Worm (Caenorhabditis elegans) whole organism, L1 larva: ENCODE results near the gene H17B01.5.
A peak's percentile ranks its signal among the peaks of the same experiment; 100 is the strongest.

ENCODE experiments used
- C16A3.4 ChIP-seq: fragments of 150-350 bp; optimal IDR thresholded peaks from 2 replicates; lab custom pipeline; 2014; ENCODE audit warnings: missing biosample characterization, missing genetic modification characterization
- alr-1 ChIP-seq: fragments of 200-800 bp; sonication (Bioruptor generic); optimal IDR thresholded peaks from 2 replicates; lab custom pipeline; 2018; ENCODE audit warnings: borderline replicate concordance, mild to moderate bottlenecking, missing genetic modification characterization, missing compliant biosample characterization
- aly-2 ChIP-seq: fragments of 150-350 bp; optimal IDR thresholded peaks from 2 replicates; lab custom pipeline; 2014; ENCODE audit warnings: missing biosample characterization, missing genetic modification characterization
- blmp-1 ChIP-seq: fragments of 150-350 bp; optimal IDR thresholded peaks from 2 replicates; lab custom pipeline; 2014; ENCODE audit warnings: missing biosample characterization, missing genetic modification characterization
- ceh-82 ChIP-seq, 3 experiments: fragments of 150-350 bp in 1 of 3; sonication (generic microtip) in 2 of 3; optimal IDR thresholded peaks; 2 replicates each; lab custom pipeline; 2014 to 2017; ENCODE audit warnings: missing biosample characterization in 3 of 3, missing genetic modification characterization in 3 of 3
- ceh-90 ChIP-seq: sonication (generic microtip); optimal IDR thresholded peaks from 2 replicates; lab custom pipeline; 2016; ENCODE audit warnings: missing genetic modification characterization, missing compliant biosample characterization
- dpl-1 ChIP-seq, 3 experiments: fragments of 150-350 bp in 2 of 3; sonication (generic microtip) in 1 of 3; optimal IDR thresholded peaks; 2 replicates each; lab custom pipeline; 2014 to 2017; ENCODE audit warnings: missing biosample characterization in 3 of 3, missing genetic modification characterization in 3 of 3, missing genetic modification reagents in 3 of 3
- dsc-1 ChIP-seq: sonication (generic microtip); optimal IDR thresholded peaks from 2 replicates; lab custom pipeline; 2016; ENCODE audit warnings: mild to moderate bottlenecking, missing genetic modification characterization, missing compliant biosample characterization
- egl-13 ChIP-seq: sonication (generic microtip); optimal IDR thresholded peaks from 2 replicates; lab custom pipeline; 2016; ENCODE audit warnings: missing genotype, missing genetic modification reagents, missing genetic modification characterization, missing compliant biosample characterization
- egl-27 ChIP-seq, 2 experiments: fragments of 150-350 bp in 1 of 2; sonication (generic microtip); optimal IDR thresholded peaks; 3 replicates each; lab custom pipeline; 2017 to 2018; ENCODE audit warnings: missing biosample characterization in 2 of 2, missing genetic modification characterization in 2 of 2, missing genetic modification reagents in 2 of 2
- elt-3 ChIP-seq, 6 experiments: fragments of 150-350 bp in 1 of 6; sonication (generic microtip); optimal IDR thresholded peaks; 2 replicates each; lab custom pipeline; 2017 to 2018; ENCODE audit warnings: missing biosample characterization in 6 of 6, missing genetic modification characterization in 6 of 6, inconsistent platforms in 1 of 6
- fkh-10 ChIP-seq: sonication (generic microtip); optimal IDR thresholded peaks from 2 replicates; lab custom pipeline; 2017; ENCODE audit warnings: missing biosample characterization, missing genetic modification reagents, missing genetic modification characterization
- fkh-4 ChIP-seq: sonication (generic microtip); optimal IDR thresholded peaks from 2 replicates; lab custom pipeline; 2016; ENCODE audit warnings: missing compliant biosample characterization, missing genetic modification characterization, borderline replicate concordance
- fkh-8 ChIP-seq: sonication (generic microtip); optimal IDR thresholded peaks from 2 replicates; lab custom pipeline; 2016; ENCODE audit warnings: mild to moderate bottlenecking, missing genetic modification characterization, missing compliant biosample characterization
- fos-1 ChIP-seq: fragments of 150-350 bp; optimal IDR thresholded peaks from 2 replicates; lab custom pipeline; 2014; ENCODE audit warnings: missing biosample characterization, missing genetic modification characterization
- grh-1 ChIP-seq: fragments of 200-800 bp; sonication (Bioruptor generic); IDR thresholded peaks from 2 replicates; pipeline ENCODE4 v1.3.6; 2022; ENCODE audit warnings: missing genetic modification reagents, missing genetic modification characterization, missing compliant biosample characterization
- hlh-17 ChIP-seq: fragments of 200-800 bp; sonication (Bioruptor generic); optimal IDR thresholded peaks from 2 replicates; lab custom pipeline; 2018; ENCODE audit warnings: missing genetic modification characterization, mild to moderate bottlenecking, missing compliant biosample characterization, moderate library complexity, borderline replicate concordance
- hpl-2 ChIP-seq: fragments of 150-350 bp; optimal IDR thresholded peaks from 2 replicates; lab custom pipeline; 2014; ENCODE audit warnings: missing biosample characterization, missing genetic modification reagents, missing genetic modification characterization
- irx-1 ChIP-seq: sonication (generic microtip); optimal IDR thresholded peaks from 2 replicates; lab custom pipeline; 2016; ENCODE audit warnings: missing genetic modification characterization, missing compliant biosample characterization
- lin-13 ChIP-seq: fragments of 150-350 bp; optimal IDR thresholded peaks from 2 replicates; lab custom pipeline; 2014; ENCODE audit warnings: missing biosample characterization, missing genetic modification reagents, missing genetic modification characterization
- lin-14 ChIP-seq: fragments of 200-800 bp; sonication (Bioruptor generic); optimal IDR thresholded peaks from 2 replicates; lab custom pipeline; 2018; ENCODE audit warnings: mild to moderate bottlenecking, missing genetic modification characterization, moderate library complexity, missing compliant biosample characterization
- lin-35 ChIP-seq, 2 experiments: fragments of 150-350 bp; optimal IDR thresholded peaks; 2 replicates each; lab custom pipeline; 2014; ENCODE audit warnings: missing biosample characterization in 2 of 2, missing genetic modification characterization in 2 of 2, missing genetic modification reagents in 2 of 2
- lin-39 ChIP-seq: fragments of 150-350 bp; optimal IDR thresholded peaks from 2 replicates; lab custom pipeline; 2014; ENCODE audit warnings: missing biosample characterization, missing genetic modification reagents, missing genetic modification characterization
- lsy-2 ChIP-seq, 2 experiments: fragments of 150-350 bp; optimal IDR thresholded peaks; 2 replicates each; lab custom pipeline; 2014; ENCODE audit warnings: missing biosample characterization in 2 of 2, missing genetic modification characterization in 2 of 2
- mef-2 ChIP-seq: fragments of 150-350 bp; optimal IDR thresholded peaks from 2 replicates; lab custom pipeline; 2014; ENCODE audit warnings: missing biosample characterization, missing genetic modification characterization
- mep-1 ChIP-seq: fragments of 150-350 bp; optimal IDR thresholded peaks from 2 replicates; lab custom pipeline; 2014; ENCODE audit warnings: missing biosample characterization, missing genetic modification characterization
- nhr-19 ChIP-seq: fragments of 200-800 bp; sonication (Bioruptor generic); conservative IDR thresholded peaks from 2 replicates; pipeline ENCODE4 v1.3.6; 2022; ENCODE audit warnings: missing genetic modification characterization, missing compliant biosample characterization
- nhr-20 ChIP-seq: sonication (generic microtip); optimal IDR thresholded peaks from 2 replicates; lab custom pipeline; 2016; ENCODE audit warnings: mild to moderate bottlenecking, missing genetic modification characterization, missing compliant biosample characterization
- nhr-71 ChIP-seq: sonication (generic microtip); optimal IDR thresholded peaks from 2 replicates; lab custom pipeline; 2016; ENCODE audit warnings: mild to moderate bottlenecking, missing genetic modification characterization, moderate library complexity, missing compliant biosample characterization
- nhr-77 ChIP-seq: fragments of 150-350 bp; optimal IDR thresholded peaks from 2 replicates; lab custom pipeline; 2014; ENCODE audit warnings: missing biosample characterization, missing genetic modification characterization
- nhr-84 ChIP-seq: sonication (generic microtip); optimal IDR thresholded peaks from 2 replicates; lab custom pipeline; 2017; ENCODE audit warnings: missing biosample characterization, missing genetic modification characterization
- pag-3 ChIP-seq: sonication (generic microtip); optimal IDR thresholded peaks from 2 replicates; lab custom pipeline; 2017; ENCODE audit warnings: missing genetic modification characterization, mild to moderate bottlenecking, missing compliant biosample characterization, antibody characterized with exemption, borderline replicate concordance; ENCODE audit not compliant: insufficient read depth
- pqm-1 ChIP-seq: sonication (generic microtip); optimal IDR thresholded peaks from 3 replicates; lab custom pipeline; 2017; ENCODE audit warnings: missing biosample characterization, missing genetic modification characterization
- rnt-1 ChIP-seq: sonication (generic microtip); optimal IDR thresholded peaks from 2 replicates; lab custom pipeline; 2016; ENCODE audit warnings: mild to moderate bottlenecking, missing genetic modification characterization, moderate library complexity, missing compliant biosample characterization
- skn-1 ChIP-seq: fragments of 150-350 bp; optimal IDR thresholded peaks from 2 replicates; lab custom pipeline; 2014; ENCODE audit warnings: missing biosample characterization, missing genetic modification characterization
- snu-23 ChIP-seq: sonication (generic microtip); optimal IDR thresholded peaks from 2 replicates; lab custom pipeline; 2016; ENCODE audit warnings: missing genetic modification characterization, missing compliant biosample characterization
- sox-4 ChIP-seq: sonication (generic microtip); optimal IDR thresholded peaks from 2 replicates; lab custom pipeline; 2016; ENCODE audit warnings: missing genetic modification characterization, missing compliant biosample characterization
- sup-37 ChIP-seq: fragments of 200-800 bp; sonication (Bioruptor generic); optimal IDR thresholded peaks from 2 replicates; lab custom pipeline; 2018; ENCODE audit warnings: mild to moderate bottlenecking, missing genetic modification characterization, missing compliant biosample characterization
- swsn-7 ChIP-seq: sonication (generic microtip); optimal IDR thresholded peaks from 2 replicates; lab custom pipeline; 2016; ENCODE audit warnings: missing genetic modification characterization, missing compliant biosample characterization
- tlp-1 ChIP-seq: fragments of 150-350 bp; optimal IDR thresholded peaks from 2 replicates; lab custom pipeline; 2014; ENCODE audit warnings: missing biosample characterization, missing genetic modification characterization
- unc-130 ChIP-seq: fragments of 150-350 bp; optimal IDR thresholded peaks from 2 replicates; lab custom pipeline; 2017; ENCODE audit warnings: missing biosample characterization, missing genetic modification characterization, inconsistent platforms
- unc-30 ChIP-seq: sonication (generic microtip); optimal IDR thresholded peaks from 2 replicates; lab custom pipeline; 2017; ENCODE audit warnings: missing biosample characterization, missing genetic modification characterization
- unc-62 ChIP-seq: fragments of 150-350 bp; optimal IDR thresholded peaks from 2 replicates; lab custom pipeline; 2014; ENCODE audit warnings: missing biosample characterization, missing genetic modification reagents, missing genetic modification characterization
- unc-98 ChIP-seq: fragments of 200-800 bp; sonication (Bioruptor generic); IDR thresholded peaks from 2 replicates; pipeline ENCODE4 v1.3.6; 2022; ENCODE audit warnings: missing genetic modification characterization, missing compliant biosample characterization
- ztf-11 ChIP-seq, 2 experiments: sonication (generic microtip); optimal IDR thresholded peaks; 2 replicates each; lab custom pipeline; 2016 to 2017; ENCODE audit warnings: missing genetic modification characterization in 2 of 2, missing biosample characterization in 1 of 2, missing compliant biosample characterization in 1 of 2
- ztf-4 ChIP-seq: fragments of 150-350 bp; optimal IDR thresholded peaks from 2 replicates; lab custom pipeline; 2014; ENCODE audit warnings: missing biosample characterization, missing genetic modification characterization

H17B01.5 gene

DNA sequence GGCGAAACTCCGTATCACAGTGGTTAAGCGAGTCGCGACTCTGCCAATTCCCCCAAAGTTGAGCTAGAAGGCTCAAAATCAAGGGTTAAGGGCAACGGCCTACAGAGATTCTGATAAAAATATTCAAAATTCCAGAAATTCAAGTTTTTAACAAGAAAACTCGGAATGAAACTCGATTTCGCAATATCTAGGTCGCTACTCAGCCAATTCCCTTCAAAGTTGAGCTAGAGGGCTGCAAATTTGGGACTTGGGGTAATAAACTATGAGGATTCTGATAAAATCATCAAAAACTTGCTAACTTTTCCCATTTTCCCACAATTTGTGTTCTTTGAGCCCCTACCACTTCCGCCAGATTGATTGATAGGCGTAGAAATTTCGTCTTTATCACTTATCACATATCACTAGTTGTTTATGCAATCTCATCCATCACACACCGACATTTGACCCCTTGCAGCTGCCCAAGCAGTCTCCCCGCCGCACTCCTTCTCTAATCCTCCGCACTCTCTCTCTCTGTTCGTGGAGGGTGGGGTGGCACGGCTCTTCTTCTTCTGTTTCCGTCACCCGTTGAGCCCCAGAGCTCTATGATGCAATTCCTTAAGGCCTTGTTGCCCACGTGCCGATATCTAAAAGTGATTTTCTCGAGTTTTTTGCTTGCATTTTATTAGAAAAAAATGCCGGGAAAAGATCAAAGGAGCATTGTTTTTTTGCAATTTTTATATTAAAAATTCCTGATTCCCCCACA lies 28.4 kb upstream of the H17B01.5 start (continued):
- TF ChIP-seq ztf-4 (tag; lab: Kevin White, UChicago), result peak; percentile 52
- peak; percentile 17 for TF ChIP-seq C16A3.4
- TF ChIP-seq snu-23 (GFP tag; lab: Kevin White, UChicago), result peak; percentile 58
- TF ChIP-seq dsc-1 (tag; lab: Kevin White, UChicago), result peak; percentile 23
- peak; percentile 66 for TF ChIP-seq nhr-19 (GFP tag; lab: Robert Waterston, UW)
- TF ChIP-seq unc-130 (tag; lab: Kevin White, UChicago), result peak; percentile 7
- peak; percentile 44 to 46 for TF ChIP-seq lsy-2 (tag; optimal IDR thresholded peaks at IDR 0.05; lab: Kevin White, UChicago)
- peak; percentile 71 for TF ChIP-seq pag-3 (tag; lab: Kevin White, UChicago)
- TF ChIP-seq lin-35 (GFP tag; optimal IDR thresholded peaks at IDR 0.05; lab: Kevin White, UChicago), result peak in 1 of 2 experiments; percentile 8
- TF ChIP-seq ceh-82 (tag; optimal IDR thresholded peaks at IDR 0.05; lab: Kevin White, UChicago), result peak in 1 of 3 experiments; percentile 32

DNA sequence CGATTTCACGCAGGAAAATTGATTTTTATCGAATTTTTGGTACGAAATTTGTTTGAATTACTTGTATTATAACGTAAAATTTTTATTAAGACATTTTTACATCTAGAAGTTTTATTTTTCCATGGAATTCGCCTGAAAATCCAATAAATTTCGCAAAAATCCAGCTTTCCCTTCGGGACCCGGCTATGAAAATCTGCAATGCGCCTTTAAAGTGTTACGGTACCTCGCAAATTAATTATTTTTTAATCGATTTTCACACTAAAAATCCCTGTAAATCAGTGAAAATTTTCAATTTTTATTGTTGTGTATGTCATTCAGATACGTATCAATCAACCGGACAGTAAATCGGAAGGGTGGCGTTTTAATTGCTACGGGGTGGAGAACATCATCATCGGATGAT lies 27.6 kb upstream of the H17B01.5 start:
- TF ChIP-seq blmp-1 (peak; percentile 11), elt-3 (tag; optimal IDR thresholded peaks at IDR 0.05; lab: Kevin White, UChicago) (no peak)

DNA sequence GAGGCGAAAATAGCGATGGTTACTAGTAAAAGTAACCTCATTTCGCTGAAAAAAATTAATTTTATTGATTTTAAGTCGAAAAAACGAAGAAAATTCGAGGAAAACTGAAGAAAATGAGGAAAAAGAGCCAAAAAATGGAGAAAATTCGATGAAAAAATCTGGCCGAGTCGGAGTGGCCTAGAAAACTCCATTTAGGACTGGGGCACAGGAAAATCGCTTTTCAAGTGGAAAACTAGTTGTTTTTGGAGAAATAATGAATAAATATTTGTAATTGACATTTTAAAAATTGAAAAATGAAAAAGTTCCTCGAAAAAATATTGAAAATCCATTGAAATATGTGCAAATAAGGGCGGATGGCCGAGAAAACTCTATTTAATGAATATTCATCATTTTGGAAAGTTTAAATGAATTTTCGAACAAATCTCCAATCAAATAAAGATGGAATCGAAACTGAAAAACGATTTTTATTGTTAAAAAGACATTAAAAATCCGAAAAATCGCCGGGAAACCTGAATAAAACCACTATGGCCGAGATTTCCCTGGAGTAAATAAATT lies 27.0 kb upstream of the H17B01.5 start, which contains the start of gene emc-1:
TSS of gene emc-1 (minus strand) at position 45 of the 555 bp plus-strand sequence.
- TF ChIP-seq lin-13 (no peak), pqm-1 (tag; lab: Kevin White, UChicago) (no peak), elt-3 (tag; optimal IDR thresholded peaks at IDR 0.05; lab: Kevin White, UChicago) (no peak), fkh-8 (tag; lab: Kevin White, UChicago) (peak; percentile 2), fos-1 (no peak), unc-130 (tag; lab: Kevin White, UChicago) (no peak), skn-1 (tag; lab: Kevin White, UChicago) (no peak), nhr-71 (tag; lab: Kevin White, UChicago) (no peak), hpl-2 (no peak), dpl-1 (GFP tag; optimal IDR thresholded peaks at IDR 0.05; lab: Kevin White, UChicago) (peak in 1 of 3 experiments; percentile 14), ceh-90 (peak; percentile 76), unc-62 (GFP tag; lab: Kevin White, UChicago) (no peak), unc-30 (no peak), aly-2 (no peak), sup-37 (GFP tag; lab: Kevin White, UChicago) (no peak), egl-13 (no peak), snu-23 (GFP tag; lab: Kevin White, UChicago) (no peak), rnt-1 (tag; lab: Kevin White, UChicago) (peak; percentile 37), ztf-11 (tag; optimal IDR thresholded peaks at IDR 0.05; lab: Kevin White, UChicago) (no peak), lin-14 (peak; percentile 32), nhr-20 (tag; lab: Kevin White, UChicago) (no peak), mep-1 (peak; percentile 16), hlh-17 (no peak), tlp-1 (tag; lab: Kevin White, UChicago) (no peak), lin-39 (tag; lab: Kevin White, UChicago) (no peak), nhr-84 (no peak), swsn-7 (tag; lab: Kevin White, UChicago) (no peak), mef-2 (tag; lab: Kevin White, UChicago) (no peak), lsy-2 (tag; optimal IDR thresholded peaks at IDR 0.05; lab: Kevin White, UChicago) (peak in 1 of 2 experiments; percentile 7), sox-4 (tag; lab: Kevin White, UChicago) (no peak), grh-1 (GFP tag; lab: Robert Waterston, UW) (no peak), fkh-10 (GFP tag; lab: Kevin White, UChicago) (no peak), egl-27 (tag; optimal IDR thresholded peaks at IDR 0.05; lab: Kevin White, UChicago) (no peak), nhr-77 (tag; lab: Kevin White, UChicago) (no peak), dsc-1 (tag; lab: Kevin White, UChicago) (no peak), unc-98 (no peak), irx-1 (tag; lab: Kevin White, UChicago) (peak; percentile 45), alr-1 (tag; lab: Kevin White, UChicago) (no peak), ztf-4 (tag; lab: Kevin White, UChicago) (no peak), fkh-4 (tag; lab: Kevin White, UChicago) (no peak)
